Fruit fly (Drosophila melanogaster) whole organism, embryonic: ENCODE measurements around the gene Mob3.
A peak's percentile ranks its signal among the peaks of the same experiment; 100 is the strongest.

ENCODE experiments used
- ATbp ChIP-seq: fragments of 200-800 bp; sonication (Bioruptor generic); optimal IDR thresholded peaks from 2 replicates; lab custom pipeline; 2017; ENCODE audit warnings: missing biosample characterization, mild to moderate bottlenecking, missing genetic modification characterization, missing genetic modification reagents
- BEAF-32 ChIP-seq: fragments of 200-800 bp; sonication (Bioruptor generic); optimal IDR thresholded peaks from 3 replicates; lab custom pipeline; 2017; ENCODE audit warnings: missing biosample characterization, missing genetic modification characterization, mild to moderate bottlenecking, moderate library complexity, missing genetic modification reagents
- CG11723 ChIP-seq: fragments of 200-800 bp; sonication (Bioruptor generic); optimal IDR thresholded peaks from 2 replicates; lab custom pipeline; 2017; ENCODE audit warnings: missing biosample characterization, mild to moderate bottlenecking, missing genetic modification characterization
- CG12659 ChIP-seq: fragments of 200-800 bp; sonication (Bioruptor generic); optimal IDR thresholded peaks from 3 replicates; lab custom pipeline; 2017; ENCODE audit warnings: mild to moderate bottlenecking, missing biosample characterization, missing genetic modification reagents, missing genetic modification characterization
- CG13123 ChIP-seq: fragments of 200-800 bp; sonication (Bioruptor generic); optimal IDR thresholded peaks from 2 replicates; lab custom pipeline; 2016; ENCODE audit warnings: missing biosample characterization, missing genetic modification characterization
- CG13287 ChIP-seq: fragments of 200-800 bp; sonication (Bioruptor generic); IDR thresholded peaks from 2 replicates; pipeline ENCODE4 v1.3.6; 2022; ENCODE audit warnings: missing biosample characterization, missing genetic modification characterization; ENCODE audit not compliant: partially characterized antibody
- CG13424 ChIP-seq: fragments of 200-800 bp; sonication (Bioruptor generic); optimal IDR thresholded peaks from 2 replicates; lab custom pipeline; 2019; ENCODE audit warnings: missing biosample characterization, mild to moderate bottlenecking, missing genetic modification characterization, moderate library complexity
- CG14710 ChIP-seq: fragments of 200-800 bp; sonication (Bioruptor generic); optimal IDR thresholded peaks from 3 replicates; lab custom pipeline; 2019; ENCODE audit warnings: missing biosample characterization, mild to moderate bottlenecking, missing genetic modification characterization, moderate library complexity
- CG15011 ChIP-seq: fragments of 200-800 bp; sonication (Bioruptor generic); optimal IDR thresholded peaks from 3 replicates; lab custom pipeline; 2018; ENCODE audit warnings: missing biosample characterization, mild to moderate bottlenecking, missing genetic modification characterization
- CG15269 ChIP-seq: fragments of 200-800 bp; sonication (Bioruptor generic); optimal IDR thresholded peaks from 2 replicates; lab custom pipeline; 2018; ENCODE audit warnings: missing biosample characterization, mild to moderate bottlenecking, missing genetic modification characterization, moderate library complexity
- CG1603 ChIP-seq: fragments of 200-800 bp; sonication (Bioruptor generic); optimal IDR thresholded peaks from 2 replicates; lab custom pipeline; 2019; ENCODE audit warnings: missing biosample characterization, mild to moderate bottlenecking, missing genetic modification characterization, moderate library complexity
- CG16813 ChIP-seq: fragments of 200-800 bp; sonication (Bioruptor generic); IDR thresholded peaks from 3 replicates; pipeline ENCODE4 v1.3.6; 2022; ENCODE audit warnings: missing biosample characterization, missing genetic modification characterization; ENCODE audit not compliant: partially characterized antibody
- CG17328 ChIP-seq: fragments of 200-800 bp; sonication (Bioruptor generic); IDR thresholded peaks from 2 replicates; pipeline ENCODE4 v1.3.6; 2022; ENCODE audit warnings: missing biosample characterization, missing genetic modification characterization
- CG17361 ChIP-seq: fragments of 200-800 bp; sonication (Bioruptor generic); IDR thresholded peaks from 3 replicates; pipeline ENCODE4 v1.3.6; 2022; ENCODE audit warnings: missing biosample characterization, missing genetic modification characterization
- CG2712 ChIP-seq: fragments of 200-800 bp; optimal IDR thresholded peaks from 3 replicates; lab custom pipeline; 2019; ENCODE audit warnings: missing biosample characterization, mild to moderate bottlenecking, missing genetic modification characterization, moderate library complexity
- CG33557 ChIP-seq: fragments of 200-800 bp; sonication (Bioruptor generic); optimal IDR thresholded peaks from 2 replicates; lab custom pipeline; 2019; ENCODE audit warnings: missing biosample characterization, mild to moderate bottlenecking, missing genetic modification characterization, moderate library complexity
- CG34422 ChIP-seq: fragments of 200-800 bp; sonication (Bioruptor generic); IDR thresholded peaks from 3 replicates; pipeline ENCODE4 v1.3.6; 2022; ENCODE audit warnings: missing biosample characterization, missing genetic modification characterization
- CG4424 ChIP-seq: fragments of 200-800 bp; sonication (Bioruptor generic); optimal IDR thresholded peaks from 3 replicates; lab custom pipeline; 2016; ENCODE audit warnings: missing biosample characterization, missing genetic modification characterization
- CG4617 ChIP-seq: fragments of 200-800 bp; sonication (Bioruptor generic); optimal IDR thresholded peaks from 3 replicates; lab custom pipeline; 2016; ENCODE audit warnings: missing biosample characterization, missing genetic modification characterization, borderline replicate concordance
- CG6854 ChIP-seq: fragments of 200-800 bp; sonication (Bioruptor generic); optimal IDR thresholded peaks from 3 replicates; lab custom pipeline; 2017; ENCODE audit warnings: missing biosample characterization, mild to moderate bottlenecking, missing genetic modification characterization
- CG7786 ChIP-seq: fragments of 200-800 bp; sonication (Bioruptor generic); optimal IDR thresholded peaks from 2 replicates; lab custom pipeline; 2016; ENCODE audit warnings: missing biosample characterization, missing genetic modification characterization
- CG8281 ChIP-seq: fragments of 200-800 bp; sonication (Bioruptor generic); optimal IDR thresholded peaks from 2 replicates; lab custom pipeline; 2018; ENCODE audit warnings: missing biosample characterization, mild to moderate bottlenecking, missing genetic modification characterization, moderate library complexity
- CTCF ChIP-seq: fragments of 200-800 bp; sonication (Bioruptor generic); optimal IDR thresholded peaks from 2 replicates; lab custom pipeline; 2017; ENCODE audit warnings: missing biosample characterization, mild to moderate bottlenecking, missing genetic modification characterization, moderate library complexity
- Med ChIP-seq: fragments of 200-800 bp; sonication (Bioruptor generic); peaks from one replicate; lab custom pipeline; 2016; ENCODE audit warnings: missing biosample characterization, missing genetic modification characterization, mild to moderate bottlenecking, inconsistent platforms, moderate library complexity
- Mrtf ChIP-seq: fragments of 200-800 bp; sonication (Bioruptor generic); IDR thresholded peaks from 3 replicates; pipeline ENCODE4 v1.3.6; 2022; ENCODE audit warnings: missing biosample characterization, missing genetic modification characterization
- Nf-YA ChIP-seq: fragments of 200-800 bp; sonication (Bioruptor generic); IDR thresholded peaks from 2 replicates; pipeline ENCODE4 v1.3.6; 2022; ENCODE audit warnings: missing biosample characterization, missing genetic modification characterization
- TFAM ChIP-seq: fragments of 200-800 bp; sonication (Bioruptor generic); optimal IDR thresholded peaks from 2 replicates; lab custom pipeline; 2017; ENCODE audit warnings: missing biosample characterization, missing genetic modification characterization, inconsistent platforms
- YL-1 ChIP-seq: fragments of 200-800 bp; sonication (Bioruptor generic); optimal IDR thresholded peaks from 3 replicates; lab custom pipeline; 2017; ENCODE audit warnings: missing biosample characterization, mild to moderate bottlenecking, missing genetic modification characterization
- btn ChIP-seq: fragments of 200-800 bp; sonication (Bioruptor generic); optimal IDR thresholded peaks from 2 replicates; lab custom pipeline; 2016; ENCODE audit warnings: missing biosample characterization, missing genetic modification characterization
- cad ChIP-seq: fragments of >200 bp; optimal IDR thresholded peaks from 2 replicates; lab custom pipeline; 2017; ENCODE audit warnings: missing biosample characterization, missing genetic modification characterization
- cato ChIP-seq: fragments of 200-800 bp; sonication (Bioruptor generic); optimal IDR thresholded peaks from 2 replicates; lab custom pipeline; 2016; ENCODE audit warnings: missing biosample characterization, missing genetic modification characterization, borderline replicate concordance
- chif ChIP-seq, 2 experiments: fragments of 200-800 bp; sonication (Bioruptor generic); optimal IDR thresholded peaks; 3 replicates each; lab custom pipeline; 2016; ENCODE audit warnings: missing biosample characterization in 2 of 2, missing genetic modification characterization in 2 of 2
- chinmo ChIP-seq: fragments of 200-800 bp; sonication (Bioruptor generic); IDR thresholded peaks from 4 replicates; pipeline ENCODE4 v1.3.6; 2022; ENCODE audit warnings: missing biosample characterization, missing genetic modification characterization; ENCODE audit not compliant: partially characterized antibody
- chn ChIP-seq: fragments of 200-800 bp; sonication (Bioruptor generic); optimal IDR thresholded peaks from 2 replicates; lab custom pipeline; 2016; ENCODE audit warnings: missing biosample characterization, missing genetic modification characterization
- corto ChIP-seq: fragments of 200-800 bp; sonication (Bioruptor generic); optimal IDR thresholded peaks from 2 replicates; lab custom pipeline; 2016; ENCODE audit warnings: missing biosample characterization, mild to moderate bottlenecking, missing genetic modification characterization, moderate library complexity
- crp ChIP-seq, 2 experiments: fragments of 200-800 bp; sonication (Bioruptor generic); optimal IDR thresholded peaks; 2 replicates in 1 of 2; 3 replicates in 1 of 2; lab custom pipeline; 2017; ENCODE audit warnings: missing biosample characterization in 2 of 2, missing genetic modification characterization in 2 of 2, mild to moderate bottlenecking in 1 of 2, moderate library complexity in 1 of 2
- dm ChIP-seq: fragments of 200-800 bp; sonication (Bioruptor generic); optimal IDR thresholded peaks from 3 replicates; lab custom pipeline; 2016; ENCODE audit warnings: missing biosample characterization, missing genetic modification characterization
- dmrt11E ChIP-seq: fragments of 200-800 bp; sonication (Bioruptor generic); optimal IDR thresholded peaks from 3 replicates; lab custom pipeline; 2018; ENCODE audit warnings: missing biosample characterization, mild to moderate bottlenecking, missing genetic modification characterization, moderate library complexity
- en ChIP-seq: fragments of 200-800 bp; sonication (Bioruptor generic); optimal IDR thresholded peaks from 2 replicates; lab custom pipeline; 2016; ENCODE audit warnings: missing biosample characterization, missing genetic modification characterization
- eve ChIP-seq, 2 experiments: fragments of >200 bp; optimal IDR thresholded peaks; 2 replicates each; lab custom pipeline; 2017; ENCODE audit warnings: missing biosample characterization in 2 of 2, missing genetic modification characterization in 2 of 2
- gcm2 ChIP-seq: fragments of 200-800 bp; sonication (Bioruptor generic); optimal IDR thresholded peaks from 2 replicates; lab custom pipeline; 2016; ENCODE audit warnings: missing biosample characterization, missing genetic modification characterization
- hbn ChIP-seq: fragments of 200-800 bp; sonication (Bioruptor generic); IDR thresholded peaks from 2 replicates; pipeline ENCODE4 v1.3.6; 2022; ENCODE audit warnings: missing biosample characterization, missing genetic modification characterization; ENCODE audit not compliant: partially characterized antibody
- hth ChIP-seq: fragments of >200 bp; optimal IDR thresholded peaks from 2 replicates; lab custom pipeline; 2017; ENCODE audit warnings: inconsistent platforms
- nau ChIP-seq: fragments of 200-800 bp; sonication (Bioruptor generic); optimal IDR thresholded peaks from 3 replicates; lab custom pipeline; 2017; ENCODE audit warnings: missing biosample characterization, mild to moderate bottlenecking, missing genetic modification characterization, missing genetic modification reagents
- nerfin-1 ChIP-seq: fragments of 200-800 bp; sonication (Bioruptor generic); optimal IDR thresholded peaks from 3 replicates; lab custom pipeline; 2019; ENCODE audit warnings: missing biosample characterization, mild to moderate bottlenecking, missing genetic modification characterization, moderate library complexity
- org-1 ChIP-seq: fragments of 200-800 bp; sonication (Bioruptor generic); optimal IDR thresholded peaks from 2 replicates; lab custom pipeline; 2017; ENCODE audit warnings: missing biosample characterization, missing genetic modification characterization
- pb ChIP-seq: fragments of 200-800 bp; sonication (Bioruptor generic); optimal IDR thresholded peaks from 3 replicates; lab custom pipeline; 2016; ENCODE audit warnings: missing biosample characterization, missing genetic modification characterization
- pzg ChIP-seq: fragments of 200-800 bp; sonication (Bioruptor generic); optimal IDR thresholded peaks from 3 replicates; lab custom pipeline; 2018; ENCODE audit warnings: missing biosample characterization, mild to moderate bottlenecking, missing genetic modification characterization, moderate library complexity
- twi ChIP-seq: fragments of 200-800 bp; optimal IDR thresholded peaks from 2 replicates; lab custom pipeline; 2019; ENCODE audit warnings: missing biosample characterization, mild to moderate bottlenecking, missing genetic modification characterization, moderate library complexity

Mob3 gene

DNA sequence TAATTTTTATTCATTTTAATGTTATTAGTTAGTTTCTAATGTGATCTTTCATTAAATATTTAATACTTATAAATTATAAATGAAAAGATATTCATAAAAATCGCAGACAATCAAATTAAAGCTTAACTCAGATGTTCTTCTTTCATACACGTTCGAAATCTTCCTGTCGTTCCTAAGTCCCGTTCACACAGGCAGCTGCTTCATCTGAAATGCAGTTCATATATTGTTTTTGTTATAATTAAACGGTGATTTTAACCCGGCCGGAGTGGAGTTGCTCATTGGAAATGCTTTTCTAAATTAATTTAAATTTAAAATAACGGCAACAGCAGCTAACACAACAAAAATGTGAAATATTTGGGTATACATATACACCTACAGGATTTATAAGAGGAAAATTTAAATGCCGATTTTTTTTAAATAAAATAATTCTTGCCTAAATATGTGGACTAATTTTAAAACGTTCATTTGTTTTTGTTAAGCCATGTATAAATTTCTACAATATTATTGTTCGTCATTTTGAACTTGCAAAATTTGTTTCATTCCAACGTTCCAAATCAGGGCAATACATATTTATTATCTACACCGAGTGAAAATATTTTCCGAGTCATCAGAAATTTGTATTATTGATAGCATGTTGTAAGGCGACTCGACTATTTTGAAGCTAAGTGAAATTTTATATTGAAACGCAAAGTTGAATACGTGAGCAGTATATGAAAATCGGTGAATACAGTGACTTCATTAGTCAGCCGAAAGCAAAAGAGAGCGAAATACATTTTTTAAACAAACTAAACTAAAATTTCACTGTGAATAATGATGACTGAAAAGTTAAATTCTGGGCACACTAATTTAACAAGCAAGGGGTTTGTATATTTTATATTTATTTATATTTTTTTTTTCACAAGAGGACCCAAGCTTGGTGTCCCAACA lies 26.1 kb upstream of the Mob3 start, which contains the start of gene me31B (continued):
- no peak for TF ChIP-seq CG6854
- peak; percentile 40 for TF ChIP-seq pzg (GFP tag; lab: Kevin White, UChicago)
- no peak for TF ChIP-seq cato (GFP tag; lab: Kevin White, UChicago)
- no peak for TF ChIP-seq CG13424 (tag; lab: Kevin White, UChicago)
- no peak for TF ChIP-seq nau (GFP tag; lab: Kevin White, UChicago)
- TF ChIP-seq gcm2 = no peak
- peak in 1 of 2 experiments; percentile 35 for TF ChIP-seq crp (GFP tag; optimal IDR thresholded peaks at IDR 0.05; lab: Kevin White, UChicago)
- no peak for TF ChIP-seq chif (GFP tag; optimal IDR thresholded peaks at IDR 0.05; lab: Kevin White, UChicago)
- peak; percentile 27 for TF ChIP-seq Med
- TF ChIP-seq CG14710 = peak; percentile 33
- TF ChIP-seq CG13123 = no peak
- TF ChIP-seq en (GFP tag; lab: Kevin White, UChicago) = no peak
- TF ChIP-seq dmrt11E (tag; lab: Kevin White, UChicago) = peak; percentile 14
- TF ChIP-seq CG1603 (tag; lab: Kevin White, UChicago) = peak; percentile 99
- no peak for TF ChIP-seq nerfin-1 (tag; lab: Kevin White, UChicago)
- no peak for TF ChIP-seq CG15269 (tag; lab: Kevin White, UChicago)
- TF ChIP-seq corto (GFP tag; lab: Kevin White, UChicago) = no peak
- TF ChIP-seq Nf-YA (GFP tag; lab: Robert Waterston, UW) = no peak
- no peak for TF ChIP-seq hth (lab: Kevin White, UChicago)
- TF ChIP-seq TFAM = no peak
- TF ChIP-seq eve (GFP tag; optimal IDR thresholded peaks at IDR 0.05; lab: Kevin White, UChicago) = no peak
- peak; percentile 12 for TF ChIP-seq YL-1 (GFP tag; lab: Kevin White, UChicago)
- no peak for TF ChIP-seq CG17328 (GFP tag; lab: Robert Waterston, UW)
- TF ChIP-seq pb = no peak
- TF ChIP-seq CG15011 (GFP tag; lab: Kevin White, UChicago) = no peak
- TF ChIP-seq chn (GFP tag; lab: Kevin White, UChicago) = no peak
- TF ChIP-seq hbn (GFP tag; lab: Robert Waterston, UW) = no peak
- TF ChIP-seq CTCF = no peak
- TF ChIP-seq BEAF-32 (GFP tag; lab: Kevin White, UChicago) = peak; percentile 27
- TF ChIP-seq org-1 (GFP tag; lab: Kevin White, UChicago) = no peak
- TF ChIP-seq CG17361 (GFP tag; lab: Robert Waterston, UW) = peak; percentile 70; the same call in 1 of the 3 replicates
- peak; percentile 49 for TF ChIP-seq CG12659 (GFP tag; lab: Kevin White, UChicago)
- peak; percentile 14 for TF ChIP-seq twi
- peak; percentile 97 for TF ChIP-seq CG11723 (GFP tag; lab: Kevin White, UChicago)
- TF ChIP-seq CG8281 (tag; lab: Kevin White, UChicago) = no peak
- TF ChIP-seq CG7786 = no peak

DNA sequence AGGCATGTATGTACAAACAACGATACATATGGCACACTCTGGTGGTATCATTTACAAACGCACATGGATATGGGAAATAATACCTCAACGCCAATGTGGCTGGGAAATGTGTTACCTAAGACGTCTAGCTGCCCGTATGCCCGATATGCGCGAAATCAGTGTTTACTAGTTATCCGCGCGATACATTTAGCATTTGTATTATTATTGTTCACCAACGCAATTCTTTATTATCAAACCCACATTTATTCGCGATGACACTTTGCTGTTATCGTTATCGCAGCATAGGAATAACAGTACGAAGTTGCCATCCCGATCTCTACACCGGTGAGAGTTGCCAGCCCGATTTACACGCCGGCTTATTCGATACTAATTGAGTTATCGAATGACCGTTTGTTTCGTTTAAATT lies 18.3 kb upstream of the Mob3 start, which contains the start of gene chico:
Gene chico (minus strand): TSS at position 294 of the 406 bp plus-strand sequence.
- TF ChIP-seq CG14710 (peak; percentile 67), dm (GFP tag; lab: Kevin White, UChicago) (peak; percentile 48), CG13287 (GFP tag; lab: Robert Waterston, UW) (peak; percentile 60), CG4617 (peak; percentile 63), CG4424 (peak; percentile 29), ATbp (no peak), Mrtf (GFP tag; lab: Robert Waterston, UW) (no peak), CG16813 (GFP tag; lab: Robert Waterston, UW) (peak; percentile 53), CG2712 (tag; lab: Kevin White, UChicago) (peak; percentile 33), chinmo (peak; percentile 76; the same call in 2 of the 4 replicates), cad (GFP tag; lab: Kevin White, UChicago) (no peak), btn (GFP tag; lab: Kevin White, UChicago) (no peak), CG34422 (GFP tag; lab: Robert Waterston, UW) (peak; percentile 63; the same call in 1 of the 3 replicates), CG33557 (no peak), CG12659 (GFP tag; lab: Kevin White, UChicago) (peak; percentile 77)
